Worm (Caenorhabditis elegans): ENCODE data around the gene bath-15.

DNA sequence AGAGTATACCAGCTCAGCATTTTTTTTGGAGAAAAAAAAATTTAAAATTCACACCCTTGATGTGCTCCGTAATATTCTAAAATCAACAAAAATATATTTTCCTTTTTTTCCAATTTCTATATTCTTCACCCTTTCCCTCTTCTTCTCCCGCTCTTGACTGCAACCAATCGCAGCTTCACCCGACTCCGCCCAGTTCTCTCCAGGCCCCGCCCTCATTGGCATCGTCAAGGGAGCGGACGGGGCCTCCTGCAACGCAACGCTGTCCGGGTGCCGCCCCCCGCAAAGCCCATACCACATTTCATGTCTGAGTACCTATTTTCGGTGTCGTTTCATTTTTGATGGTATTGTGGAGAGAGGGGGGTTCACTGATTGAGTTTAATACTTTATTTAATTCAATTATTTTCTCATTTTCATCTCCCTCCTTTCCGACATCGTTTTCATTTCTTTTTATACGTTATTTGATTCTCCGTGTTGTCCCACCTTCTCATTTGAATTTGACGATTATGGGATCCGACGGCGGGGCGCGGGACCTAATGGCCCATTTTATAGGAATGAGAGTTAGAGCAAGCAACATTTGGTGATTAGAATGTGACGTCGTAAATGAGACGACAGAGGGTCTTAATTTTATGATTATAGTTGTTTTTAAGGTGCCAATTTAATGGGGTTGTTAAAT, 36.5 kb upstream of the bath-15 start:
- TF ChIP-seq npax-4 (tag; optimal IDR thresholded peaks at IDR 0.05) (no peak), fkh-10 (GFP tag; optimal IDR thresholded peaks at IDR 0.05) (no peak), pqm-1 (tag; optimal IDR thresholded peaks at IDR 0.05) (no peak), F13H6.1 (tag; optimal IDR thresholded peaks at IDR 0.05) (no peak), che-1 (tag; optimal IDR thresholded peaks at IDR 0.05) (no peak), dve-1 (tag; optimal IDR thresholded peaks at IDR 0.05) (no peak), hlh-15 (tag; optimal IDR thresholded peaks at IDR 0.05) (no peak), nhr-11 (tag; optimal IDR thresholded peaks at IDR 0.05) (no peak), hlh-13 (GFP tag; optimal IDR thresholded peaks at IDR 0.05) (no peak), tbx-2 (tag; optimal IDR thresholded peaks at IDR 0.05) (no peak), hlh-30 (tag; optimal IDR thresholded peaks at IDR 0.05; ENCODE audit: insufficient read depth) (no peak), ceh-18 (tag; optimal IDR thresholded peaks at IDR 0.05) (no peak), odd-2 (tag; optimal IDR thresholded peaks at IDR 0.05) (no peak), ceh-9 (tag; optimal IDR thresholded peaks at IDR 0.05) (no peak)
